Fruit fly (Drosophila melanogaster) whole organism, embryonic: ENCODE data around the gene Bcat.

Experiments used
- Antp ChIP-seq: fragments of 200-800 bp; sonication (Bioruptor generic); optimal IDR thresholded peaks from 3 replicates; lab custom pipeline; 2016; ENCODE audit warnings: missing biosample characterization, missing genetic modification characterization
- Asciz ChIP-seq: fragments of 200-800 bp; sonication (Bioruptor generic); optimal IDR thresholded peaks from 2 replicates; lab custom pipeline; 2017; ENCODE audit warnings: missing biosample characterization, mild to moderate bottlenecking, missing genetic modification characterization, missing genetic modification reagents
- Blimp-1 ChIP-seq: fragments of 200-800 bp; sonication (Bioruptor generic); optimal IDR thresholded peaks from 3 replicates; lab custom pipeline; 2018; ENCODE audit warnings: missing biosample characterization, missing genetic modification characterization, mild to moderate bottlenecking, moderate library complexity, missing genetic modification reagents
- C15 ChIP-seq: fragments of 200-800 bp; sonication (Bioruptor generic); IDR thresholded peaks from 3 replicates; pipeline ENCODE4 v1.3.6; 2022; ENCODE audit warnings: missing biosample characterization, missing genetic modification characterization
- CG10462 ChIP-seq: fragments of 200-800 bp; sonication (Bioruptor generic); optimal IDR thresholded peaks from 2 replicates; lab custom pipeline; 2016; ENCODE audit warnings: missing biosample characterization, missing genetic modification characterization
- CG11504 ChIP-seq: fragments of 200-800 bp; sonication (Bioruptor generic); optimal IDR thresholded peaks from 3 replicates; lab custom pipeline; 2019; ENCODE audit warnings: missing biosample characterization, mild to moderate bottlenecking, missing genetic modification characterization, moderate library complexity
- CG11695 ChIP-seq: fragments of 200-800 bp; sonication (Bioruptor generic); IDR thresholded peaks from 3 replicates; pipeline ENCODE4 v1.3.6; 2022; ENCODE audit warnings: missing biosample characterization, missing genetic modification characterization
- CG11696 ChIP-seq: fragments of 200-800 bp; sonication (Bioruptor generic); IDR thresholded peaks from 2 replicates; pipeline ENCODE4 v1.3.6; 2022; ENCODE audit warnings: missing biosample characterization, missing genetic modification characterization
- CG12104 ChIP-seq: fragments of 200-800 bp; sonication (Bioruptor generic); optimal IDR thresholded peaks from 3 replicates; lab custom pipeline; 2016; ENCODE audit warnings: missing biosample characterization, missing genetic modification characterization
- CG12659 ChIP-seq: fragments of 200-800 bp; sonication (Bioruptor generic); optimal IDR thresholded peaks from 3 replicates; lab custom pipeline; 2017; ENCODE audit warnings: mild to moderate bottlenecking, missing biosample characterization, missing genetic modification reagents, missing genetic modification characterization
- CG13424 ChIP-seq: fragments of 200-800 bp; sonication (Bioruptor generic); optimal IDR thresholded peaks from 2 replicates; lab custom pipeline; 2019; ENCODE audit warnings: missing biosample characterization, mild to moderate bottlenecking, missing genetic modification characterization, moderate library complexity
- CG1602 ChIP-seq: fragments of 200-800 bp; sonication (Bioruptor generic); optimal IDR thresholded peaks from 3 replicates; lab custom pipeline; 2016; ENCODE audit warnings: missing biosample characterization, missing genetic modification characterization
- CG18599 ChIP-seq: fragments of 200-800 bp; sonication (Bioruptor generic); optimal IDR thresholded peaks from 3 replicates; lab custom pipeline; 2017; ENCODE audit warnings: missing biosample characterization, missing genetic modification characterization, mild to moderate bottlenecking, moderate library complexity, missing genetic modification reagents
- CG2116 ChIP-seq: fragments of 200-800 bp; sonication (Bioruptor generic); optimal IDR thresholded peaks from 3 replicates; lab custom pipeline; 2018; ENCODE audit warnings: missing biosample characterization, mild to moderate bottlenecking, missing genetic modification characterization
- CG31365 ChIP-seq: fragments of 200-800 bp; sonication (Bioruptor generic); optimal IDR thresholded peaks from 2 replicates; lab custom pipeline; 2018; ENCODE audit warnings: missing biosample characterization, mild to moderate bottlenecking, missing genetic modification characterization
- CG31441 ChIP-seq: fragments of 200-800 bp; sonication (Bioruptor generic); IDR thresholded peaks from 2 replicates; pipeline ENCODE4 v1.3.6; 2022; ENCODE audit warnings: missing biosample characterization, missing genetic modification characterization
- CG32772 ChIP-seq: fragments of 200-800 bp; sonication (Bioruptor generic); IDR thresholded peaks from 2 replicates; pipeline ENCODE4 v1.3.6; 2022; ENCODE audit warnings: missing biosample characterization, missing genetic modification characterization
- CG3847 ChIP-seq: fragments of 200-800 bp; sonication (Bioruptor generic); IDR thresholded peaks from 2 replicates; pipeline ENCODE4 v1.3.6; 2022; ENCODE audit warnings: missing biosample characterization, missing genetic modification characterization
- CG42726 ChIP-seq: fragments of 200-800 bp; sonication (Bioruptor generic); IDR thresholded peaks from 2 replicates; pipeline ENCODE4 v1.3.6; 2022; ENCODE audit warnings: missing biosample characterization, missing genetic modification characterization; ENCODE audit not compliant: partially characterized antibody
- CG7839 ChIP-seq: fragments of 200-800 bp; sonication (Bioruptor generic); optimal IDR thresholded peaks from 3 replicates; lab custom pipeline; 2018; ENCODE audit warnings: missing biosample characterization, mild to moderate bottlenecking, missing genetic modification characterization, moderate library complexity
- CG8290 ChIP-seq, 3 experiments: fragments of 200-800 bp; sonication (Bioruptor generic); optimal IDR thresholded peaks; 2 replicates each; lab custom pipeline; 2016 to 2019; ENCODE audit warnings: missing biosample characterization in 3 of 3, missing genetic modification characterization in 3 of 3, mild to moderate bottlenecking in 2 of 3, moderate library complexity in 1 of 3
- CG9932 ChIP-seq: fragments of 200-800 bp; sonication (Bioruptor generic); IDR thresholded peaks from 2 replicates; pipeline ENCODE4 v1.3.6; 2022; ENCODE audit warnings: missing biosample characterization, missing genetic modification characterization
- CTCF ChIP-seq: fragments of 200-800 bp; sonication (Bioruptor generic); optimal IDR thresholded peaks from 2 replicates; lab custom pipeline; 2017; ENCODE audit warnings: missing biosample characterization, mild to moderate bottlenecking, missing genetic modification characterization, moderate library complexity
- Camta ChIP-seq: fragments of 200-800 bp; sonication (Bioruptor generic); optimal IDR thresholded peaks from 2 replicates; lab custom pipeline; 2016; ENCODE audit warnings: missing biosample characterization, missing genetic modification characterization
- CoRest ChIP-seq: fragments of 200-800 bp; sonication (Bioruptor generic); optimal IDR thresholded peaks from 3 replicates; lab custom pipeline; 2018; ENCODE audit warnings: missing biosample characterization, mild to moderate bottlenecking, missing genetic modification characterization, moderate library complexity
- Doc3 ChIP-seq: fragments of 200-800 bp; sonication (Bioruptor generic); IDR thresholded peaks from 3 replicates; pipeline ENCODE4 v1.3.6; 2022; ENCODE audit warnings: missing biosample characterization, missing genetic modification characterization; ENCODE audit not compliant: partially characterized antibody
- Dp ChIP-seq: fragments of 200-800 bp; sonication (Bioruptor generic); optimal IDR thresholded peaks from 2 replicates; lab custom pipeline; 2018; ENCODE audit warnings: missing biosample characterization, mild to moderate bottlenecking, missing genetic modification characterization, moderate library complexity
- Gsc ChIP-seq: fragments of 200-800 bp; sonication (Bioruptor generic); IDR thresholded peaks from 2 replicates; pipeline ENCODE4 v1.3.6; 2022; ENCODE audit warnings: missing biosample characterization, missing genetic modification characterization
- Mad ChIP-seq: fragments of 200-800 bp; sonication (Bioruptor generic); optimal IDR thresholded peaks from 2 replicates; lab custom pipeline; 2016; ENCODE audit warnings: missing biosample characterization, missing genetic modification characterization
- Nf-YB ChIP-seq: fragments of 200-800 bp; sonication (Bioruptor generic); optimal IDR thresholded peaks from 3 replicates; lab custom pipeline; 2019; ENCODE audit warnings: missing biosample characterization, mild to moderate bottlenecking, missing genetic modification characterization, moderate library complexity
- Opbp ChIP-seq: fragments of 200-800 bp; sonication (Bioruptor generic); IDR thresholded peaks from 3 replicates; pipeline ENCODE4 v1.3.6; 2022; ENCODE audit warnings: missing biosample characterization, missing genetic modification characterization; ENCODE audit not compliant: partially characterized antibody
- Six4 ChIP-seq: fragments of 200-800 bp; sonication (Bioruptor generic); optimal IDR thresholded peaks from 2 replicates; lab custom pipeline; 2016; ENCODE audit warnings: missing biosample characterization, missing genetic modification characterization
- Xbp1 ChIP-seq: fragments of 200-800 bp; sonication (Bioruptor generic); optimal IDR thresholded peaks from 3 replicates; lab custom pipeline; 2016; ENCODE audit warnings: missing biosample characterization, mild to moderate bottlenecking, missing genetic modification characterization
- az2 ChIP-seq: fragments of 200-800 bp; sonication (Bioruptor generic); optimal IDR thresholded peaks from 3 replicates; lab custom pipeline; 2016; ENCODE audit warnings: missing biosample characterization, missing genetic modification characterization
- bcd ChIP-seq: fragments of 200-800 bp; sonication (Bioruptor generic); optimal IDR thresholded peaks from 2 replicates; lab custom pipeline; 2017; ENCODE audit warnings: missing biosample characterization, mild to moderate bottlenecking, missing genetic modification characterization
- gce ChIP-seq: fragments of 200-800 bp; sonication (Bioruptor generic); IDR thresholded peaks from 3 replicates; pipeline ENCODE4 v1.3.6; 2022; ENCODE audit warnings: missing biosample characterization, missing genetic modification characterization
- gfzf ChIP-seq: fragments of 200-800 bp; sonication (Bioruptor generic); optimal IDR thresholded peaks from 2 replicates; lab custom pipeline; 2016; ENCODE audit warnings: missing biosample characterization, mild to moderate bottlenecking, missing genetic modification characterization, moderate library complexity
- ham ChIP-seq: fragments of 200-800 bp; sonication (Bioruptor generic); IDR thresholded peaks from 2 replicates; pipeline ENCODE4 v1.3.6; 2022; ENCODE audit warnings: missing biosample characterization, missing genetic modification characterization
- ken ChIP-seq: fragments of 200-800 bp; sonication (Bioruptor generic); IDR thresholded peaks from 3 replicates; pipeline ENCODE4 v1.3.6; 2022; ENCODE audit warnings: missing biosample characterization, missing genetic modification characterization
- lilli ChIP-seq: fragments of 200-800 bp; sonication (Bioruptor generic); optimal IDR thresholded peaks from 3 replicates; lab custom pipeline; 2016; ENCODE audit warnings: missing biosample characterization, missing genetic modification characterization
- nmo ChIP-seq: fragments of 200-800 bp; sonication (Bioruptor generic); optimal IDR thresholded peaks from 2 replicates; lab custom pipeline; 2018; ENCODE audit warnings: missing biosample characterization, mild to moderate bottlenecking, missing genetic modification characterization, moderate library complexity
- nom ChIP-seq: fragments of 200-800 bp; sonication (Bioruptor generic); optimal IDR thresholded peaks from 2 replicates; lab custom pipeline; 2017; ENCODE audit warnings: missing biosample characterization, missing genetic modification characterization, mild to moderate bottlenecking, moderate library complexity, missing genetic modification reagents
- org-1 ChIP-seq: fragments of 200-800 bp; sonication (Bioruptor generic); optimal IDR thresholded peaks from 2 replicates; lab custom pipeline; 2017; ENCODE audit warnings: missing biosample characterization, missing genetic modification characterization
- phol ChIP-seq: fragments of 200-800 bp; sonication (Bioruptor generic); optimal IDR thresholded peaks from 3 replicates; lab custom pipeline; 2018; ENCODE audit warnings: missing biosample characterization, mild to moderate bottlenecking, missing genetic modification characterization, moderate library complexity
- psq ChIP-seq: fragments of 200-800 bp; sonication (Bioruptor generic); optimal IDR thresholded peaks from 2 replicates; lab custom pipeline; 2017; ENCODE audit warnings: missing biosample characterization, missing genetic modification characterization
- rib ChIP-seq: fragments of 200-800 bp; sonication (Bioruptor generic); IDR thresholded peaks from 2 replicates; pipeline ENCODE4 v1.3.6; 2022; ENCODE audit warnings: missing biosample characterization, missing genetic modification characterization
- sim ChIP-seq: fragments of 200-800 bp; sonication (Bioruptor generic); IDR thresholded peaks from 2 replicates; pipeline ENCODE4 v1.3.6; 2022; ENCODE audit warnings: missing biosample characterization, missing genetic modification characterization
- trem ChIP-seq: fragments of 200-800 bp; optimal IDR thresholded peaks from 3 replicates; lab custom pipeline; 2019; ENCODE audit warnings: missing biosample characterization, mild to moderate bottlenecking, missing genetic modification characterization, moderate library complexity
- wor ChIP-seq: fragments of 200-800 bp; sonication (Bioruptor generic); IDR thresholded peaks from 2 replicates; pipeline ENCODE4 v1.3.6; 2022; ENCODE audit warnings: missing biosample characterization, missing genetic modification characterization
- z ChIP-seq: fragments of 200-800 bp; sonication (Bioruptor generic); IDR thresholded peaks from 3 replicates; pipeline ENCODE4 v1.3.6; 2022; ENCODE audit warnings: missing biosample characterization, missing genetic modification characterization

Gene Bcat

DNA sequence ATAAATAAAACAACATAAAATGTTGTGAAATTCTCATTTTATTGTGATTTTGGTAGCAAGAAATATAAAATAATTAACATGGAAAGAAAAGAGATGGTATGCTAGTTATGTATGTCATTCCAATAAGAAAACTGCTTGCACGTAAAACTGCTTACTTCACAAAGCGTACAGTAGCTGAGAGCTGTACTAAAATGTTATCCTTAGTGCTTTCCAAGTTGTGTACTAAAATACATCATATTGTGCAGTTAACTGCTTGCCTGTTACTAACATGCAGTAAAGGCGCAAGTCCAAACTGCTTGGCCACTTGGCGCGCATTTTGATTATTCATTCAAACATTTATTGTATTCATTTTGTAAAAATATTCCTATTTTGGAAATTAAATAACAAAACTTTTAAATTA is 24.4 kb downstream of the Bcat start (continued):
- TF ChIP-seq nmo (GFP tag; lab: Kevin White, UChicago) (peak; percentile 41), gce (GFP tag; lab: Robert Waterston, UW) (no peak), trem (peak; percentile 30), Asciz (GFP tag; lab: Kevin White, UChicago) (no peak), phol (tag; lab: Kevin White, UChicago) (peak; percentile 24), CG42726 (GFP tag; lab: Robert Waterston, UW) (peak; percentile 32; the same call in 1 of the 2 replicates), CTCF (GFP tag; lab: Kevin White, UChicago) (peak; percentile 65), Opbp (GFP tag; lab: Robert Waterston, UW) (peak; percentile 31; the same call in 1 of the 3 replicates), Dp (GFP tag; lab: Kevin White, UChicago) (peak; percentile 90)

DNA sequence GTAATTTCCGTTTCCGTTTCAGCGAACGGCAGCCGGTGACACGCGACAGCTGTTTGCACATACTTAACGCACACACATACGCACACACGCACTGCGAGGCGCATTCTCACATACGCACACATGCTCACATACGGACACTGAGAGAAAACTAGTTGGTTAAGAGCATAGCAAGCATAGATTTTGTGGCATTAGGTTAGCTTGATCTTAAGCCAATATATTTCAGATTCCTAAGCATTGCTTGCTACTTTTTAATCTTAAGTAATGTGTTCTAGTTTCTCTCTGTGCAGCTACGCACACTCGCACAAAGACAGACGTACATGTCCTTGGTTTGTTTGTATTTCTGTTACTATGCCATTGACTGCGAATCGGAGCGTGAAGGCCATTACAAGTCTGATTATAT is 37.4 kb downstream of the Bcat start:
- TF ChIP-seq Camta (GFP tag; lab: Kevin White, UChicago), result no peak
- 0 out of 2 replicates have a peak, but pooled peaks have one; percentile 15 for TF ChIP-seq CG9932 (GFP tag; lab: Robert Waterston, UW)
- no peak for TF ChIP-seq CG12104 (GFP tag; lab: Kevin White, UChicago)
- TF ChIP-seq z (GFP tag; lab: Robert Waterston, UW), result no peak
- TF ChIP-seq C15 (GFP tag; lab: Robert Waterston, UW), result no peak
- no peak for TF ChIP-seq az2
- no peak for TF ChIP-seq Nf-YB (GFP tag; lab: Kevin White, UChicago)
- TF ChIP-seq CG7839, result peak; percentile 36
- no peak for TF ChIP-seq CG31441 (GFP tag; lab: Robert Waterston, UW)
- 0 out of 3 replicates have a peak, but pooled peaks have one; percentile 16 for TF ChIP-seq ken (GFP tag; lab: Robert Waterston, UW)
- TF ChIP-seq Six4 (GFP tag; lab: Kevin White, UChicago), result no peak
- TF ChIP-seq CG2116 (GFP tag; lab: Kevin White, UChicago), result no peak
- no peak for TF ChIP-seq Xbp1 (GFP tag; lab: Kevin White, UChicago)
- TF ChIP-seq Gsc, result no peak
- 0 out of 2 replicates have a peak, but pooled peaks have one; percentile 17 for TF ChIP-seq wor
- TF ChIP-seq CG8290 (GFP tag; optimal IDR thresholded peaks at IDR 0.05; lab: Kevin White, UChicago), result no peak
- peak in 1 of 2 experiments; percentile 41 for TF ChIP-seq CG8290 (tag; optimal IDR thresholded peaks at IDR 0.05; lab: Kevin White, UChicago)
- no peak for TF ChIP-seq nom (GFP tag; lab: Kevin White, UChicago)
- peak; percentile 9 for TF ChIP-seq org-1 (GFP tag; lab: Kevin White, UChicago)
- TF ChIP-seq CG32772, result no peak
- no peak for TF ChIP-seq Mad (GFP tag; lab: Kevin White, UChicago)
- TF ChIP-seq bcd (GFP tag; lab: Kevin White, UChicago), result peak; percentile 10
- no peak for TF ChIP-seq CG1602 (GFP tag; lab: Kevin White, UChicago)
- TF ChIP-seq rib (GFP tag; lab: Robert Waterston, UW), result no peak
- no peak for TF ChIP-seq CG11696 (GFP tag; lab: Robert Waterston, UW)
- TF ChIP-seq CG31365 (tag; lab: Kevin White, UChicago), result no peak
- no peak for TF ChIP-seq CG10462
- TF ChIP-seq CG11695, result no peak
- TF ChIP-seq CoRest, result peak; percentile 4
- TF ChIP-seq lilli (GFP tag; lab: Kevin White, UChicago), result peak; percentile 10
- TF ChIP-seq CG18599 (GFP tag; lab: Kevin White, UChicago), result peak; percentile 63
- TF ChIP-seq CG11504 (tag; lab: Kevin White, UChicago), result peak; percentile 48
- no peak for TF ChIP-seq sim (GFP tag; lab: Robert Waterston, UW)
- no peak for TF ChIP-seq gfzf (GFP tag; lab: Kevin White, UChicago)
- TF ChIP-seq Blimp-1 (GFP tag; lab: Kevin White, UChicago), result no peak
- no peak for TF ChIP-seq psq
- peak; percentile 19 for TF ChIP-seq CG13424
- TF ChIP-seq CG3847 (GFP tag; lab: Robert Waterston, UW), result no peak
- TF ChIP-seq Doc3, result no peak
- TF ChIP-seq Antp (GFP tag; lab: Kevin White, UChicago), result peak; percentile 30
- no peak for TF ChIP-seq CG12659
- no peak for TF ChIP-seq ham (GFP tag; lab: Robert Waterston, UW)
